Worm (Caenorhabditis elegans): ENCODE data around the gene C37C3.12.

DNA sequence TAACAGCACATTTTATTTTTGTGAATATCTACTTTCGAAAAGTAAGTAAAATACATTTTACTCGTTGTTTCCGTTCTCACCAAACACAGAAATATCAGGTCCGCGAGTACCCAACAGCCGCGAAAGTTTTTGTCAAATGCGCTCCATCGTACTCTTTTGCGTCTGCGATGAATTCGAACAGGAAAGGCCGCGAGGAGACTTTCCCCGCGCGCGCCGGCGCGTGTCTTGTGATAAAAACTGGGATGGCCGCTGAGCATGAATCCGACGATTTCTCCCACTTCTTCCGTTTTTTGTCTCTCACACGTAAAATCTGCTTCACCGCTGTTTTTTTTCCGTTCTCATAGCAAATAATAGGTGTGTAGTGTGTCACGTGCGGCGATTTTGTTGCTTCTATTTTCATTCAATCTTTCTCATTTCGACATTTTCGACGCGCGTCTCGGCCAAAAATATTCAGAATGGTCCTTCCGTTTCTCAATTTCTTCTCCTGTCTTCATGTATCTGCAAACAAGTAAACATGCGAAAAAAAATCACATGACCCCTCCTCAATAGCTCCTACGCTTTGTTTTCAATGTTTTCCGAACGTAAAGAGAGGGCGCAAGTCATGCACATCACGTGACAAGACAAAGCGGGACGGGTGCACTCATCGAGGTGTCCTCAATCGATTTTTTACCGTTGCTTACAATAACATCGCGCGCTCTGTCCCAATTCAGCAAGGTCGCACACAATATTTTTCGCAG, 35.2 kb downstream of the C37C3.12 start, which contains the start of gene uvs-1:
- no peak for TF ChIP-seq ama-1 (optimal IDR thresholded peaks at IDR 0.05)
- no peak for TF ChIP-seq lin-11 (tag; optimal IDR thresholded peaks at IDR 0.05)
- no peak for TF ChIP-seq odd-2 (tag; optimal IDR thresholded peaks at IDR 0.05)
- TF ChIP-seq nhr-11 (tag; optimal IDR thresholded peaks at IDR 0.05), result no peak
- TF ChIP-seq sox-4 (tag; optimal IDR thresholded peaks at IDR 0.05), result no peak
- no peak for TF ChIP-seq ceh-9 (tag; optimal IDR thresholded peaks at IDR 0.05)
- no peak for TF ChIP-seq pha-4 (tag; optimal IDR thresholded peaks at IDR 0.05)
- TF ChIP-seq unc-55 (GFP tag; optimal IDR thresholded peaks at IDR 0.05), result no peak
- no peak for TF ChIP-seq sox-2 (GFP tag; IDR thresholded peaks at IDR 0.05)
- no peak for TF ChIP-seq madf-2 (tag; optimal IDR thresholded peaks at IDR 0.05)
- no peak for TF ChIP-seq gmeb-2 (tag; optimal IDR thresholded peaks at IDR 0.05)
- no peak for TF ChIP-seq pqm-1 (tag; optimal IDR thresholded peaks at IDR 0.05)

Data from whole organism, late embryonic.